Fruit fly (Drosophila melanogaster) whole organism, adult: ENCODE results near the gene ppk23.

Source experiments
- CG12768 ChIP-seq: fragments of 200-800 bp; sonication (Bioruptor generic); optimal IDR thresholded peaks from 2 replicates; lab custom pipeline; 2017; ENCODE audit warnings: missing biosample characterization, missing genetic modification characterization, mild to moderate bottlenecking, moderate library complexity, missing genetic modification reagents
- CG5204 ChIP-seq: fragments of 200-800 bp; sonication (Bioruptor generic); optimal IDR thresholded peaks from 2 replicates; lab custom pipeline; 2016; ENCODE audit warnings: missing biosample characterization, missing genetic modification characterization
- Mnt ChIP-seq: fragments of 200-800 bp; sonication (Bioruptor generic); optimal IDR thresholded peaks from 2 replicates; lab custom pipeline; 2016; ENCODE audit warnings: missing biosample characterization, mild to moderate bottlenecking, missing genetic modification characterization
- pad ChIP-seq: fragments of 200-800 bp; sonication (Bioruptor generic); optimal IDR thresholded peaks from 3 replicates; lab custom pipeline; 2017; ENCODE audit warnings: missing biosample characterization, missing genetic modification characterization, mild to moderate bottlenecking, moderate library complexity, missing genetic modification reagents

DNA sequence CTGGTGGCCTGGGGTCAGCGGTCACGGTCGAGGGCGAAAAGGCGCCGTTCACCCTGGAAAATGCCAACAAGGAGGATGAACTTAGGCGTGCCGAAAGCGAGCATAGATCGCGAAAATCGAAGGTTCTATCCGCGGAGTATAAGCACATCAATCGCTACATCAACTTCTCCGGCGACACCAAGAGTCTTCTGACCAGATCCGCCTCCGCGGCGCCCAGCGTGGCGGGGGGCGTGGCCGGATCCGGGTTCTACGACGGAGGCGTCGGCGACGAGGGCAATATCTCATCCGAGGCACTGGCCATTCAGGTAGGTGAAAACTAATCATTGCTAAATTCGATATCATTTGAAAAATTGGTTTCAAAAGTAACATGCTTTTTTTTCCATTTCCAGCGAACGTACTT lies 28.6 kb upstream of the ppk23 start:
- TF ChIP-seq Mnt (GFP tag; lab: Kevin White, UChicago): no peak
- TF ChIP-seq CG12768 (GFP tag; lab: Kevin White, UChicago): no peak
- TF ChIP-seq CG5204 (GFP tag; lab: Kevin White, UChicago): no peak
- TF ChIP-seq pad (GFP tag; lab: Kevin White, UChicago): no peak
